Fruit fly (Drosophila melanogaster) whole organism, prepupa: ENCODE data around the gene Dsp1.

Source experiments
- Blimp-1 ChIP-seq: fragments of 200-800 bp; sonication (Bioruptor generic); optimal IDR thresholded peaks from 3 replicates; lab custom pipeline; 2017; ENCODE audit warnings: missing biosample characterization, missing genetic modification characterization, mild to moderate bottlenecking, moderate library complexity, missing genetic modification reagents
- CG10631 ChIP-seq: fragments of 200-800 bp; sonication (Bioruptor generic); optimal IDR thresholded peaks from 2 replicates; lab custom pipeline; 2016; ENCODE audit warnings: missing biosample characterization, missing genetic modification characterization
- CG10669 ChIP-seq: fragments of 200-800 bp; sonication (Bioruptor generic); optimal IDR thresholded peaks from 3 replicates; lab custom pipeline; 2018; ENCODE audit warnings: missing biosample characterization, mild to moderate bottlenecking, missing genetic modification characterization, moderate library complexity
- CG11294 ChIP-seq: fragments of 200-800 bp; sonication (Bioruptor generic); IDR thresholded peaks from 2 replicates; pipeline ENCODE4 v1.3.6; 2022; ENCODE audit warnings: missing biosample characterization, missing genetic modification characterization
- CG11762 ChIP-seq: fragments of 200-800 bp; sonication (Bioruptor generic); optimal IDR thresholded peaks from 3 replicates; lab custom pipeline; 2016; ENCODE audit warnings: missing biosample characterization, missing genetic modification characterization; ENCODE audit not compliant: insufficient read depth
- CG15336 ChIP-seq: fragments of 200-800 bp; sonication (Bioruptor generic); IDR thresholded peaks from 2 replicates; pipeline ENCODE4 v1.3.6; 2022; ENCODE audit warnings: missing biosample characterization, missing genetic modification characterization
- CG1621 ChIP-seq: fragments of 200-800 bp; sonication (Bioruptor generic); optimal IDR thresholded peaks from 3 replicates; lab custom pipeline; 2018; ENCODE audit warnings: missing biosample characterization, mild to moderate bottlenecking, missing genetic modification characterization
- CG32006 ChIP-seq: fragments of 200-800 bp; sonication (Bioruptor generic); optimal IDR thresholded peaks from 3 replicates; lab custom pipeline; 2017; ENCODE audit warnings: missing biosample characterization, mild to moderate bottlenecking, missing genetic modification characterization
- CG4318 ChIP-seq: fragments of 200-800 bp; sonication (Bioruptor generic); optimal IDR thresholded peaks from 3 replicates; lab custom pipeline; 2017; ENCODE audit warnings: missing biosample characterization, mild to moderate bottlenecking, missing genetic modification characterization
- CG6163 ChIP-seq: fragments of 200-800 bp; sonication (Bioruptor generic); IDR thresholded peaks from 3 replicates; pipeline ENCODE4 v1.3.6; 2022; ENCODE audit warnings: missing biosample characterization, missing genetic modification characterization
- CG6276 ChIP-seq: fragments of 200-800 bp; sonication (Bioruptor generic); optimal IDR thresholded peaks from 2 replicates; lab custom pipeline; 2017; ENCODE audit warnings: missing biosample characterization, mild to moderate bottlenecking, missing genetic modification characterization
- CG6792 ChIP-seq: fragments of 200-800 bp; sonication (Bioruptor generic); optimal IDR thresholded peaks from 3 replicates; lab custom pipeline; 2016; ENCODE audit warnings: missing biosample characterization, missing genetic modification characterization
- CG6808 ChIP-seq: fragments of 200-800 bp; sonication (Bioruptor generic); optimal IDR thresholded peaks from 3 replicates; lab custom pipeline; 2017; ENCODE audit warnings: missing biosample characterization, missing genetic modification characterization, mild to moderate bottlenecking, moderate library complexity, missing genetic modification reagents
- CG7368 ChIP-seq: fragments of 200-800 bp; sonication (Bioruptor generic); optimal IDR thresholded peaks from 3 replicates; lab custom pipeline; 2016; ENCODE audit warnings: missing biosample characterization, missing genetic modification characterization
- CG8632 ChIP-seq: fragments of 200-800 bp; sonication (Bioruptor generic); optimal IDR thresholded peaks from 3 replicates; lab custom pipeline; 2016; ENCODE audit warnings: missing biosample characterization, missing genetic modification characterization
- CG9139 ChIP-seq: fragments of 200-800 bp; sonication (Bioruptor generic); optimal IDR thresholded peaks from 3 replicates; lab custom pipeline; 2017; ENCODE audit warnings: missing biosample characterization, mild to moderate bottlenecking, missing genetic modification characterization
- Eip93F ChIP-seq: fragments of 200-800 bp; sonication (Bioruptor generic); optimal IDR thresholded peaks from 2 replicates; lab custom pipeline; 2016; ENCODE audit warnings: missing biosample characterization, mild to moderate bottlenecking, missing genetic modification characterization
- Ets21C ChIP-seq: fragments of 200-800 bp; sonication (Bioruptor generic); optimal IDR thresholded peaks from 3 replicates; lab custom pipeline; 2016; ENCODE audit warnings: missing biosample characterization, missing genetic modification characterization
- Ets96B ChIP-seq: fragments of 200-800 bp; optimal IDR thresholded peaks from 2 replicates; lab custom pipeline; 2019; ENCODE audit warnings: missing biosample characterization, mild to moderate bottlenecking, missing genetic modification characterization, moderate library complexity
- Gug ChIP-seq: fragments of 200-800 bp; sonication (Bioruptor generic); IDR thresholded peaks from 2 replicates; pipeline ENCODE4 v1.3.6; 2022; ENCODE audit warnings: missing biosample characterization, missing genetic modification characterization
- Hr38 ChIP-seq: sonication (Bioruptor generic); optimal IDR thresholded peaks from 2 replicates; lab custom pipeline; 2016; ENCODE audit warnings: missing biosample characterization, missing genetic modification characterization
- Hr39 ChIP-seq: fragments of 200-800 bp; sonication (Bioruptor generic); optimal IDR thresholded peaks from 2 replicates; lab custom pipeline; 2016; ENCODE audit warnings: missing biosample characterization, missing genetic modification characterization
- Hr4 ChIP-seq: fragments of 200-800 bp; sonication (Bioruptor generic); optimal IDR thresholded peaks from 3 replicates; lab custom pipeline; 2016; ENCODE audit warnings: missing biosample characterization, missing genetic modification characterization
- Met ChIP-seq: fragments of 200-800 bp; sonication (Bioruptor generic); optimal IDR thresholded peaks from 3 replicates; lab custom pipeline; 2016; ENCODE audit warnings: missing biosample characterization, missing genetic modification characterization
- OdsH ChIP-seq: fragments of 200-800 bp; sonication (Bioruptor generic); optimal IDR thresholded peaks from 3 replicates; lab custom pipeline; 2016; ENCODE audit warnings: missing biosample characterization, missing genetic modification characterization
- Smox ChIP-seq: fragments of 200-800 bp; sonication (Bioruptor generic); optimal IDR thresholded peaks from 3 replicates; lab custom pipeline; 2016; ENCODE audit warnings: missing biosample characterization, missing genetic modification characterization
- Sox102F ChIP-seq: fragments of 200-800 bp; sonication (Bioruptor generic); optimal IDR thresholded peaks from 2 replicates; lab custom pipeline; 2016; ENCODE audit warnings: missing biosample characterization, mild to moderate bottlenecking, missing genetic modification characterization
- Sox14 ChIP-seq: fragments of 200-800 bp; sonication (Bioruptor generic); optimal IDR thresholded peaks from 3 replicates; lab custom pipeline; 2016; ENCODE audit warnings: missing biosample characterization, missing genetic modification characterization
- Sox15 ChIP-seq: fragments of 200-800 bp; sonication (Bioruptor generic); optimal IDR thresholded peaks from 3 replicates; lab custom pipeline; 2016; ENCODE audit warnings: missing biosample characterization, missing genetic modification characterization
- achi ChIP-seq: fragments of 200-800 bp; sonication (Bioruptor generic); optimal IDR thresholded peaks from 3 replicates; lab custom pipeline; 2016; ENCODE audit warnings: missing biosample characterization, missing genetic modification characterization
- acj6 ChIP-seq: fragments of 200-800 bp; sonication (Bioruptor generic); optimal IDR thresholded peaks from 3 replicates; lab custom pipeline; 2016; ENCODE audit warnings: missing biosample characterization, missing genetic modification characterization
- cyc ChIP-seq: fragments of 200-800 bp; sonication (Bioruptor generic); optimal IDR thresholded peaks from 3 replicates; lab custom pipeline; 2016; ENCODE audit warnings: missing biosample characterization, missing genetic modification characterization
- dac ChIP-seq: fragments of 200-800 bp; sonication (Bioruptor generic); optimal IDR thresholded peaks from 2 replicates; lab custom pipeline; 2017; ENCODE audit warnings: missing biosample characterization, mild to moderate bottlenecking, missing genetic modification characterization
- dsx ChIP-seq: fragments of 200-800 bp; optimal IDR thresholded peaks from 3 replicates; lab custom pipeline; 2019; ENCODE audit warnings: missing biosample characterization, mild to moderate bottlenecking, missing genetic modification characterization, moderate library complexity; ENCODE audit not compliant: poor library complexity, severe bottlenecking
- eg ChIP-seq: fragments of 200-800 bp; sonication (Bioruptor generic); IDR thresholded peaks from 3 replicates; pipeline ENCODE4 v1.3.6; 2022; ENCODE audit warnings: missing biosample characterization, missing genetic modification characterization
- esn ChIP-seq: fragments of 200-800 bp; sonication (Bioruptor generic); optimal IDR thresholded peaks from 2 replicates; lab custom pipeline; 2016; ENCODE audit warnings: missing biosample characterization, mild to moderate bottlenecking, missing genetic modification characterization, moderate library complexity
- fd59A ChIP-seq: fragments of 200-800 bp; sonication (Bioruptor generic); optimal IDR thresholded peaks from 2 replicates; lab custom pipeline; 2017; ENCODE audit warnings: missing biosample characterization, mild to moderate bottlenecking, missing genetic modification characterization, missing genetic modification reagents
- fd85E ChIP-seq: fragments of 200-800 bp; sonication (Bioruptor generic); optimal IDR thresholded peaks from 3 replicates; lab custom pipeline; 2016; ENCODE audit warnings: missing biosample characterization, missing genetic modification characterization
- fkh ChIP-seq: fragments of 200-800 bp; sonication (Bioruptor generic); optimal IDR thresholded peaks from 3 replicates; lab custom pipeline; 2017; ENCODE audit warnings: missing biosample characterization, mild to moderate bottlenecking, missing genetic modification characterization, moderate library complexity
- lz ChIP-seq: fragments of 200-800 bp; sonication (Bioruptor generic); optimal IDR thresholded peaks from 3 replicates; lab custom pipeline; 2016; ENCODE audit warnings: missing biosample characterization, missing genetic modification characterization
- pdm3 ChIP-seq: fragments of 200-800 bp; sonication (Bioruptor generic); optimal IDR thresholded peaks from 3 replicates; lab custom pipeline; 2016; ENCODE audit warnings: missing biosample characterization, missing genetic modification characterization
- salr ChIP-seq, 2 experiments: fragments of 200-800 bp; sonication (Bioruptor generic); optimal IDR thresholded peaks; 3 replicates each; lab custom pipeline; 2016 to 2018; ENCODE audit warnings: missing biosample characterization in 2 of 2, missing genetic modification characterization in 2 of 2, mild to moderate bottlenecking in 1 of 2
- ss ChIP-seq, 2 experiments: fragments of 200-800 bp; sonication (Bioruptor generic); optimal IDR thresholded peaks; 2 replicates in 1 of 2; 3 replicates in 1 of 2; lab custom pipeline; 2017 to 2018; ENCODE audit warnings: mild to moderate bottlenecking in 2 of 2, missing biosample characterization in 2 of 2, missing genetic modification characterization in 2 of 2, moderate library complexity in 1 of 2
- svp ChIP-seq: fragments of 200-800 bp; sonication (Bioruptor generic); peaks from one replicate; lab custom pipeline; 2016; ENCODE audit warnings: missing biosample characterization, missing genetic modification characterization

Gene Dsp1

DNA sequence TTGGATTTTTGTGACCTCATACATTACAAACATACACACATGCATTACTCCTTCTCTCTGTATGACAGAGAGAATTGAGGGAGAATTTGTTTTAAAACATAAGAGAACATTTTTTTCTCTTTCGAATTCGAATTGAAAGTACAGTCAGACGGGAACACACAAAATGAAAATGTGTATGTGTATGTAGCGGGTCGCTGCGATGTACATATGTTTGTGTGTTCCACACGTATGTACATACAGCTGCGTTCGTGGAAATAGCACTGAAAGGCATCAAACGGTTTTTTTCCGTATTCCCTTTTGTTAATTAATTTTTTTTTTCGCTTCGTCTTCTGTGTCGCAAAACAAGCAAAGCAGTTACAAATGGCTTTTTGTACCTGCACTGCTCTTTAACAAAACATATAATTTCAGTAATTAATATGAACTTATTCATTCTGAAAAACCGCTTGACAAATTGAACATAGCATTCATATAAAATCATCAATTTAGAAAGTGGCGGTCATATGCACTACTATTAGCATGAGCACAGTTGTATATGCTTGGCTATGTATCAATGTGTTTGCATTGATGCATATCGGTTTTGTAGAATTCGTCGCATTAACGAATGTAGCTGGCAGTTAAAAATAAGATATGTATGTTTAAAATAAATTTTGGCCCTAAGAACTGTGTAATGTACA, 660 bp upstream of the Dsp1 start (continued):
- TF ChIP-seq CG15336 (peak; percentile 97), Eip93F (GFP tag; lab: Kevin White, UChicago) (peak; percentile 88), Met (GFP tag; lab: Kevin White, UChicago) (peak; percentile 97), fd59A (GFP tag; lab: Kevin White, UChicago) (peak; percentile 97), CG6163 (GFP tag; lab: Robert Waterston, UW) (peak; percentile 91), CG4318 (GFP tag; lab: Kevin White, UChicago) (peak; percentile 95), ss (GFP tag; optimal IDR thresholded peaks at IDR 0.05; lab: Kevin White, UChicago) (peak; percentile 95 to 98), Gug (peak; percentile 92), CG8632 (peak; percentile 95), CG11294 (GFP tag; lab: Robert Waterston, UW) (peak; percentile 92), achi (GFP tag; lab: Kevin White, UChicago) (peak; percentile 94), Blimp-1 (GFP tag; lab: Kevin White, UChicago) (peak; percentile 91), Hr4 (peak; percentile 97), Sox102F (GFP tag; lab: Kevin White, UChicago) (peak; percentile 97)

DNA sequence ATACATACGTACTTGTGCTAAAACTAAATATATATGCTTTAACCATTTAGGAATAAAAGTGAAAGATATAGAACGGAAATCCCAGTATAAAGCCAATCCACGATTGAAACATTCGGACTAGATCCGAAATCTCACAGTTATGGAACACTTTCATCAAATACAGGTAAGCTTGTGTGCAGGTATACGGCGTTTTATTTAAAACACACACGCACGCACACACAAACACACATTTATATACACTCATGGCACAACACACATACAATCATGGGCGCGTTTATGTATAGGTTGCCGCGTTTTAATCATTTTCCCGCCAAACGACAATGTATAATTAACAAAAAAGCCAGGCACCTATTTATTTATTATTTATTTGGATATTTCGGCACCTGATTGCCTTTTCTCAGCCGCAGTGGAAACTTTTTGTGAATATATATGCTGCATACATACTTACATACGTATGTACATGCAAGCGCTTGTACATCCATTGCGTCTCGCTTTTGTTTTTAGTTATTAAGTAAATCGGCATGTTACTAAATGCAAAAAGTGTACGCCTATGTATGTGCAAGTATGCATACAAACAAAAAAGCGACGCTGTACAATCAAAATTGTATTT, 944 bp downstream of the Dsp1 start:
- peak; percentile 51 for TF ChIP-seq svp
- no peak for TF ChIP-seq CG10669

DNA sequence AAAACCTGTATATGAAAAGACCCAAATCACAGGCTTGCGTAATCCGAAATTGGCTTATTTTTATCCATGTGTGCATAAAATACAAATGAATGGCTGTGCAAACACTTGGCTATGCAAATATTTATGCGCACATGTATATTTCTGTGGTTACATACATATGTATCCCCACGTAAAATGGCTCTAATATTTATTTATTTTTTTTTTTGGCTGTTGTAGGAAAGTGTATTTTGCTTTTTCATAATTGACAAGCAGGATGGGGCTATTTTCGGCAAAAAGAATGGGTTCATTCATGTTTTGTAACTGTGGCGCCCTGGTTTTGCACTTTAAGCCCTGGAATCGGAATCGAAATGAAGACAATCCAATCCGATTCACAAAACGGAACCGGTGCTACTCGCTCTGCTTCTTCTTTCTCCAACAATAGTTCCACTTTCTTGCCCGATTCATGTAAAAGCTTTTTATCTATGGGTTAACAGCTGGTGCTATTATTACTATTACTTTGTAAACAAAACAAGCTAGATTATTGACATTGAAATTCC, 1.8 kb downstream of the Dsp1 start:
- TF ChIP-seq Ets21C (peak; percentile 70), esn (peak; percentile 80), dac (GFP tag; lab: Kevin White, UChicago) (peak; percentile 69), Sox14 (GFP tag; lab: Kevin White, UChicago) (peak; percentile 79), CG7368 (GFP tag; lab: Kevin White, UChicago) (peak; percentile 73), CG15336 (peak; percentile 86), Blimp-1 (GFP tag; lab: Kevin White, UChicago) (no peak), CG6276 (GFP tag; lab: Kevin White, UChicago) (no peak), dsx (GFP tag; lab: Kevin White, UChicago) (peak; percentile 62), Smox (GFP tag; lab: Kevin White, UChicago) (peak; percentile 73), CG10631 (GFP tag; lab: Kevin White, UChicago) (peak; percentile 70), CG32006 (peak; percentile 81), fkh (GFP tag; lab: Kevin White, UChicago) (peak; percentile 59), CG11762 (GFP tag; lab: Kevin White, UChicago) (peak; percentile 80), salr (GFP tag; optimal IDR thresholded peaks at IDR 0.05; lab: Kevin White, UChicago) (peak; percentile 35 to 81), acj6 (GFP tag; lab: Kevin White, UChicago) (peak; percentile 82), CG11294 (GFP tag; lab: Robert Waterston, UW) (peak; percentile 68), CG4318 (GFP tag; lab: Kevin White, UChicago) (peak; percentile 68), svp (peak; percentile 86), Ets96B (tag; lab: Kevin White, UChicago) (peak; percentile 48), CG10669 (peak; percentile 67), pdm3 (GFP tag; lab: Kevin White, UChicago) (peak; percentile 84), fd85E (peak; percentile 66), cyc (GFP tag; lab: Kevin White, UChicago) (peak; percentile 71), CG1621 (tag; lab: Kevin White, UChicago) (no peak), OdsH (GFP tag; lab: Kevin White, UChicago) (peak; percentile 85), Gug (peak; percentile 78), CG6792 (GFP tag; lab: Kevin White, UChicago) (peak; percentile 62), achi (GFP tag; lab: Kevin White, UChicago) (peak; percentile 80), CG9139 (GFP tag; lab: Kevin White, UChicago) (no peak), Hr38 (GFP tag; lab: Kevin White, UChicago) (no peak), Sox15 (GFP tag; lab: Kevin White, UChicago) (peak; percentile 64), CG6808 (GFP tag; lab: Kevin White, UChicago) (peak; percentile 39), Eip93F (GFP tag; lab: Kevin White, UChicago) (peak; percentile 20), Hr4 (peak; percentile 74), lz (GFP tag; lab: Kevin White, UChicago) (peak; percentile 77), Hr39 (peak; percentile 76), eg (GFP tag; lab: Robert Waterston, UW) (peak; percentile 91)
